Worm (Caenorhabditis elegans) whole organism, L3 larva: ENCODE measurements around the gene nspg-13.

Experiments
- elt-3 ChIP-seq, 3 experiments: fragments of 150-350 bp in 1 of 3; sonication (generic microtip) in 2 of 3; optimal IDR thresholded peaks; 2 replicates in 2 of 3; 4 replicates in 1 of 3; lab custom pipeline; 2014 to 2017; ENCODE audit warnings: missing biosample characterization in 3 of 3, missing genetic modification characterization in 3 of 3
- jun-1 ChIP-seq: fragments of 150-350 bp; optimal IDR thresholded peaks from 2 replicates; lab custom pipeline; 2014; ENCODE audit warnings: missing biosample characterization, missing genetic modification reagents, missing genetic modification characterization
- mdl-1 ChIP-seq: fragments of 150-350 bp; optimal IDR thresholded peaks from 2 replicates; lab custom pipeline; 2014; ENCODE audit warnings: missing biosample characterization, missing genetic modification characterization
- nhr-11 ChIP-seq: fragments of 150-350 bp; optimal IDR thresholded peaks from 2 replicates; lab custom pipeline; 2014; ENCODE audit warnings: missing biosample characterization, missing genetic modification characterization
- tbx-2 ChIP-seq: sonication (generic microtip); optimal IDR thresholded peaks from 2 replicates; lab custom pipeline; 2016; ENCODE audit warnings: mild to moderate bottlenecking, missing genetic modification characterization, missing compliant biosample characterization
- unc-39 ChIP-seq: sonication (generic microtip); optimal IDR thresholded peaks from 4 replicates; lab custom pipeline; 2017; ENCODE audit warnings: missing biosample characterization, missing genetic modification characterization

DNA sequence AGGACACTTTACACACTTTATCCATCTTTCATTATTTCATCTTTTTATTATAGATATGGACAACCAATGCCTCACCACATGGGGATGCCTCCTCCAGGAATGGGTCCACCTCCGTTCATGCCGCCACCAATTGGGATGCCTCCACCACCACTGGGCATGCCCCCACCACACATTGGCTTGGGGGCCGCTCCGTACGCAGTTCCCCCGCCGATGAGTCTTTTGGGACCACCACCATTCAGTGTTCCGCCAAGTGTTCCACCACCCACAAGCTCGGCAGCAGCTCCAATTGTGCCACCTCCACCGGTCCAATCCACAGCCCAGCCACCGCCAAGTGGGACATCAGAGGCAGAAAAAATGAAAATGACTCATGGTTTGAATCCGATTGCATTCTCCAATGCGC, 40.2 kb upstream of the nspg-13 start:
- no peak for TF ChIP-seq unc-39
- TF ChIP-seq elt-3 (tag; optimal IDR thresholded peaks at IDR 0.05; lab: Kevin White, UChicago): no peak
- TF ChIP-seq jun-1 (tag; lab: Kevin White, UChicago): no peak
- TF ChIP-seq mdl-1 (tag; lab: Kevin White, UChicago): no peak
- TF ChIP-seq nhr-11: no peak
- no peak for TF ChIP-seq tbx-2 (tag; lab: Kevin White, UChicago)
